Worm (Caenorhabditis elegans) whole organism, L1 larva: ENCODE results near the gene grl-6.

Experiments
- fkh-10 ChIP-seq: sonication (generic microtip); optimal IDR thresholded peaks from 2 replicates; lab custom pipeline; 2017; ENCODE audit warnings: missing biosample characterization, missing genetic modification reagents, missing genetic modification characterization
- nhr-11 ChIP-seq: fragments of 150-350 bp; optimal IDR thresholded peaks from 2 replicates; lab custom pipeline; 2014; ENCODE audit warnings: missing biosample characterization, missing genetic modification characterization
- nhr-28 ChIP-seq: fragments of 150-350 bp; optimal IDR thresholded peaks from 2 replicates; lab custom pipeline; 2014; ENCODE audit warnings: missing biosample characterization, missing genetic modification characterization
- nhr-76 ChIP-seq: sonication (generic microtip); optimal IDR thresholded peaks from 2 replicates; lab custom pipeline; 2017; ENCODE audit warnings: missing biosample characterization, missing genetic modification characterization
- pag-3 ChIP-seq: sonication (generic microtip); optimal IDR thresholded peaks from 2 replicates; lab custom pipeline; 2017; ENCODE audit warnings: missing genetic modification characterization, mild to moderate bottlenecking, missing compliant biosample characterization, antibody characterized with exemption, borderline replicate concordance; ENCODE audit not compliant: insufficient read depth
- unc-86 ChIP-seq: sonication (generic microtip); optimal IDR thresholded peaks from 2 replicates; lab custom pipeline; 2016; ENCODE audit warnings: missing genetic modification characterization, missing compliant biosample characterization

- TF ChIP-seq pag-3 (tag; lab: Kevin White, UChicago) (no peak), nhr-76 (no peak), fkh-10 (no peak), nhr-28 (no peak), unc-86 (tag; lab: Kevin White, UChicago) (no peak), nhr-11 (tag; lab: Kevin White, UChicago) (no peak)
Measured at ce11 chrX:6450839-6451491, at the start of gene grl-6, which contains the start of gene K10C2.6.
